Worm (Caenorhabditis elegans): ENCODE data around the gene uba-1.

uba-1 gene

DNA sequence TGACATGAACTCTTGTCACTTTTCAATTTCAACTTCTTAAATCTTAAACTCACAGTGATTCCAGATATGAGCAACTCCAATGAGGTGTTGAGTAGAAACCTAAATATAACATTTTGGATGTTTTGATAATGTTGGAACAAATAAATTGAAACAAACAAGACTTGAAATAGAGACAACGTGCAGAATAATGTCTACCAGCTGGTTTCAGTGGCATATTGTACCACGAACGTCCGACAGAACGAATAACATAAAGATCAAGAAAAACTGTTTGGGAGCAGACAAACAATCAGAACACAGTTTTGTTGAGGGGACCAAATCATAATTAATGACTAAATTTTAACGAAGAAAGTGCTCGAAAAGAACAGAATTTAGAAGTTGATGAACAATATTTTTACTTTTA lies 41.4 kb downstream of the uba-1 start, which contains the start of gene gon-1:
gon-1 (minus strand) TSS at position 101 of the 400 bp plus-strand sequence.
- TF ChIP-seq mdl-1 (tag; optimal IDR thresholded peaks at IDR 0.05) (no peak), F10B5.3 (tag; optimal IDR thresholded peaks at IDR 0.05) (no peak), dpl-1 (GFP tag; optimal IDR thresholded peaks at IDR 0.05) (no peak)

DNA sequence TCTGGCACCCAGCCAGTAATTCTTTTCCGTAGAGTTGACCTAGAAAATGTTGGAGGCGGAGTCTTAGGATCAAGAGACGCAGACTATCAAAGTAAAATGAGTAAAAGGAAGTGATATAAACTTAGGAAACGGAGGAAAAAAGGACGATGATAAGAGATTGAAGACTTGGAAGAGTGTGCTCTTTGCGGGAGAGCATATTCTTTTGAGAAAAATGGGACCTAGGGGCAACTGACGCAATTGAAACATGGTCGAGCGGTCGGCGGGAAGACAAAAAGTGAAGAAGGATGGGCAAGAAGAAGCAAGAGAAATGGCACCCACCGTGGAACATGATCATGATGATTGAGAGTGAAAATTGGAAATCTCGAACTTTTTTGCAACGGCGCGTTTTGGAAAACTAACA lies 46.7 kb downstream of the uba-1 start:
- TF ChIP-seq unc-39 (tag; optimal IDR thresholded peaks at IDR 0.05) (no peak), unc-62 (GFP tag; optimal IDR thresholded peaks at IDR 0.05 in 1 of 2) (peak in 1 of 2 experiments; percentile 86), unc-62 (tag; optimal IDR thresholded peaks at IDR 0.05) (no peak), nhr-11 (tag; optimal IDR thresholded peaks at IDR 0.05) (peak; percentile 53), hlh-11 (tag; optimal IDR thresholded peaks at IDR 0.05) (peak; percentile 34), ceh-44 (GFP tag; IDR thresholded peaks at IDR 0.05) (no peak)

DNA sequence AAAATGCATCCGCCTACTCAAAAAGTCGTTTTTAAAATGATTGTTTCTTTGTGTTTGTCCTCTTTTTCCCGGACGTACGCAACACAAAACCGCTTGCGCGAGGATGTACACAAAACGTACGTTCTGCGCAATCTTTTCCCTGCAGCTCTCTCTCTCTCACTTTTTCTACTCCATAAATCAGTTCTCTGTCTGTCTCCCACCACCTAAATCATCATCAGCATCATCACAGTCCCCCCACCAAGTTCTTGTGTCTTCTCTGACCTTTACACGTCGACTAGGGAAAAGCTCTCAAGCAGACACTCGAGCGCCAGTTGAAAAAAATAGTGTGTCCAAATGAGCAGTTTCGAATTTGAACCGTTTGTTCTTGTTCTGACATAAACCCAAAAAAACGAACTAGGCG lies 50.5 kb downstream of the uba-1 start:
- no peak for TF ChIP-seq madf-5 (GFP tag; IDR thresholded peaks at IDR 0.05)
- TF ChIP-seq cey-2 (tag; optimal IDR thresholded peaks at IDR 0.05; ENCODE audit: borderline replicate concordance, insufficient read depth), result no peak
- no peak for TF ChIP-seq spr-1 (tag; optimal IDR thresholded peaks at IDR 0.05)
- no peak for TF ChIP-seq dmd-6 (GFP tag; IDR thresholded peaks at IDR 0.05)
- no peak for TF ChIP-seq nhr-41 (GFP tag; IDR thresholded peaks at IDR 0.05)
- TF ChIP-seq set-16 (GFP tag; IDR thresholded peaks at IDR 0.05), result no peak

- TF ChIP-seq daf-8 (GFP tag; IDR thresholded peaks at IDR 0.05), result no peak
- TF ChIP-seq unc-62 (GFP tag; optimal IDR thresholded peaks at IDR 0.05 in 1 of 2), result peak in 1 of 2 experiments; percentile 99
- TF ChIP-seq unc-62 (tag; optimal IDR thresholded peaks at IDR 0.05), result no peak
Observed at ce11 chrIV:9943214-9943613, 51.5 kb downstream of the uba-1 start.
